Worm (Caenorhabditis elegans) whole organism, L4/young adult: ENCODE data around the gene pudl-1.
A peak's percentile ranks its signal among the peaks of the same experiment; 100 is the strongest.
"Not testable (repeated sequence)": the region's sequence is repeated elsewhere in the genome, so short reads cannot be mapped to it uniquely, and the experiment has no call there.

Experiments used
- W03F9.2 ChIP-seq: fragments of 150-350 bp; optimal IDR thresholded peaks from 2 replicates; lab custom pipeline; 2014; ENCODE audit warnings: missing biosample characterization, missing genetic modification characterization
- dao-5 ChIP-seq: sonication (generic microtip); optimal IDR thresholded peaks from 2 replicates; lab custom pipeline; 2016; ENCODE audit warnings: missing genotype, missing genetic modification characterization, moderate library complexity, missing compliant biosample characterization
- him-1 ChIP-seq: sonication (generic microtip); optimal IDR thresholded peaks from 2 replicates; lab custom pipeline; 2016; ENCODE audit warnings: missing genotype, missing genetic modification reagents, missing genetic modification characterization, missing compliant biosample characterization

The pudl-1 gene

DNA sequence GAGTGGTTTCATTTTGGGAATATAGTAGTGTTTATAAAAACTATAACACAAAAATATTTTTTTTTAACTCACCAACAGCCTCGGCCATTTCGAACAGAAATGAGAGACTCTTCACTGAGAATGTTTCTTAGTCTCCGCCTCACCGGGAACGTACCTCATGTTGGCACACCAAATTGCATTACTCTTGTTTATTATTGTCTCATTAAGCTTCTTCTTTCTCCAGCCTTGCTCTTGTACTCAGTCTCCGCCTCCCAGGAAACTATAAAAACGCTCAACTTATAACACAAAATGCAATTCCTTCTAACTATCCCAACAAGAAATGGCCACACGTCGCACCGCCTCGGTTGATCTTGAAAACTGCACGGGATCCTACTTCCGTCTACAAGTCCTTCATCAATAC, at the start of gene pudl-1, which contains the start of gene Y54G2A.48:
pudl-1 (plus strand) TSS at position 320 of the 400 bp plus-strand sequence.
Y54G2A.48 (minus strand) TSS at position 101 of the 400 bp plus-strand sequence.
- TF ChIP-seq him-1 = no peak
- TF ChIP-seq dao-5 (tag; lab: Kevin White, UChicago) = no peak
- no peak for TF ChIP-seq W03F9.2

DNA sequence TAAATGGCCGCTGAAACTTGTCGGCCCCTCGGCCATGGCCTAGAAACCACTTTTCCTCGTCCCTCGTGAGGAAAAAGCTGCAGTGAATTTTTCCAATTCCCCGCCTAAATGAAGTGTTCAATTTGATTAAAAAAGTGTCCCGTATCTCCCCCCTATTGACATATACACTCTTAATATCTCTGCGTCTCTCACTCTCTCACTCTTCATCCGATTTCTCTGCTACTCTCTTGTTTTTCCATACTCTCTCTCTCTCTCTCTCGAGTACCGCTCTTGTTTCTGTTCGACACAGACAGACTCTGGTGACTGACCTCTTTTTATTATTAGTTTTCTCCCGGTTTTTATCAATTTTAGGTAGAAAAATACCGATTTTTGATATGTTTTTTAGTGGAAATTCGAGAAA, 47.6 kb upstream of the pudl-1 start:
- TF ChIP-seq W03F9.2 = no peak
- TF ChIP-seq him-1 = no peak
- no peak for TF ChIP-seq dao-5 (tag; lab: Kevin White, UChicago)

DNA sequence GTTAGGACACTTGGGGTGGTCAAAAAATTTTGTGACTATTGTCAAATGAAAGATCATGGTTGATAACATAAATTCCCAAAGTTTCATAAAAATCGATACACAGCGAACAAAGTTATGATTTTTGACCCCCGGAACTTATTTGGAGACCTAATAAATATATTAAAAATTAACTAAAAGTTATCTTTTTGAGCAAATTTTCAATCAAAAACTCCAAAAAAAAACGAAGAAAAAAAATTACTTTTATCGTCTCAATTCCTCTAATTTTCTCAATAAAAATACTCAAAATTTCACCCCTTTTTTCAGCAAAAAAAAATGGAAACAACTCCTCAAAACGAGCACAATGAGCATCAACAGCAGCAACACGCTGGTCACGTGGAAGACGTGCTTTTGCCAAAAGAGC, 44.3 kb upstream of the pudl-1 start, which contains the start of gene atln-1:
atln-1 (plus strand) TSS at position 301 of the 400 bp plus-strand sequence.
- TF ChIP-seq dao-5 (tag; lab: Kevin White, UChicago); W03F9.2; him-1: not testable (repeated sequence)

DNA sequence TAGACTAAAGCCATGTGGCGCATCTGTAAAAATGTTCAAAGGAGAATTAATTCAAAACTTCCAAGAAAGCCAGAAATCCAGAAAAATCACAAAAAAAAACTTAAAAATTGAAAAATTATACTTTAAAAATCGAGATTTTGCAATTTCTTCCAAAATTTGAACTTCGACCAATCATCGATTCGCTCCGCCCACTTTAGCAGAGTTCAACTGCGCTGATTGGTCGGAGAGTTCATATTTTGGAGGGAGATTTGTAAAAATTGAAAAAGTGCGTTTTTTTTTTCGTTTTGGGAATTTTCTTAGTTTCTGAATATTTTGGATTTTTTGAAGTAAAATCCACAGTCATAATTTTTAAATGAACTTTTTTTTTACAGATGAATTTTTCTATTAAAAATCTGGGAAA, 38.8 kb upstream of the pudl-1 start:
- no peak for TF ChIP-seq W03F9.2
- no peak for TF ChIP-seq him-1
- no peak for TF ChIP-seq dao-5 (tag; lab: Kevin White, UChicago)

DNA sequence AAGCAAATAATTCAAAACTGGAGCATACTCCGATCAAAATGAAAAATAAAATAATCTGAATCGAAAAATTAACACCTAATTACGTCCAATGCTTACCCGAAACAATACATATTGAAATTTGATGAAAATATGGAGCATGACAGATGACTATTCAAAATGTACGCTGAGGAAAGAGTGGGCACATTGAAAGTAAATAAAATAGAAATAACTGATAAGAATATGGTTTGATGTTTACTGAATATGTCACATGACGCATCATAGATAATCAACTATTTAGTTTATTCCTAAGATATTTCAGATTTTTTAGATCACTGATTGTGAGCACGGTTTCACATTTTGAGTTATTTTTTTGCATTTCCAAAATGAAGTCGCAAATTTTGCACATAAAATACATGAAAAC, 34.4 kb upstream of the pudl-1 start, which contains the start of gene Y54G2A.52:
Y54G2A.52 (minus strand) TSS at position 348 of the 400 bp plus-strand sequence.
- TF ChIP-seq him-1 (no peak), W03F9.2 (no peak), dao-5 (tag; lab: Kevin White, UChicago) (no peak)

DNA sequence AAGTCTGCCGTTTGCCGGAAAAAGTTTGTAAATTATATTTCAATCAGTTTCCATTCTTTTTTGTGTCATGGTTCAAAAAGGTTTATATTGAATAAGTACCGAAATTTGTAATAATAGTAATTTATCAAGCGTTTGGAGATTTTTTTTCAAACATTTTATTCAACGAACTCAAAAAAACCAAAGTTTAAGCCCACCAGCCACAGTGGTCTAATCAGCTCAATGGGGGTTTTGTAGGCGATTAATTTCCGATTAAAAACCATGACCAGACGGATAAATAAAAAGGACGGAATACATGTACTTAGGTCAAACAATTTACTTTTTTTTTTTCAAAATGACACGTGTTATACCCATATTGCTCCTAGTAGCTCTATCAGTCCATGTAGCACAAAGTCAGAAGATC, 33.3 kb upstream of the pudl-1 start, which contains the start of gene Y54G2A.10:
Y54G2A.10 (plus strand) TSS at position 301 of the 400 bp plus-strand sequence.
- TF ChIP-seq W03F9.2 = no peak
- no peak for TF ChIP-seq him-1
- TF ChIP-seq dao-5 (tag; lab: Kevin White, UChicago) = no peak

DNA sequence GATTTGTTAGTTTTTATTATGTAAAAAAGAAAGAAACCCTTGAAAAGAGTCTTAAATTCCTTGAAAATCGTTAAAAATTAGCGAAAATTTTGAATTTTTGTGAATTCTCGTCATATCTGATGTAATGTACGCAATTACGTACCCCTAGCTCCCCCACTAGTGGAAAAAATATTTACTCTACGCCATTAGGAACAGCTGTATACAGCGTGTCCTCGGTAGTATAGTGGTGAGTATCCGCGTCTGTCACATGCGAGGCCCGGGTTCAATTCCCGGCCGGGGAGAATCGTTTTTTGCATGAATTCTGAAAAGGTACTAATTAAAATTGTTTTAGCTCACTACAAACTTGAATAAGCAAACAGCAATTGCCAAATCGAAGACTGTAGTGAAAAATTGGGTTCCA, 32.8 kb upstream of the pudl-1 start:
- no peak for TF ChIP-seq dao-5 (tag; lab: Kevin White, UChicago)
- TF ChIP-seq him-1 = no peak
- no peak for TF ChIP-seq W03F9.2

DNA sequence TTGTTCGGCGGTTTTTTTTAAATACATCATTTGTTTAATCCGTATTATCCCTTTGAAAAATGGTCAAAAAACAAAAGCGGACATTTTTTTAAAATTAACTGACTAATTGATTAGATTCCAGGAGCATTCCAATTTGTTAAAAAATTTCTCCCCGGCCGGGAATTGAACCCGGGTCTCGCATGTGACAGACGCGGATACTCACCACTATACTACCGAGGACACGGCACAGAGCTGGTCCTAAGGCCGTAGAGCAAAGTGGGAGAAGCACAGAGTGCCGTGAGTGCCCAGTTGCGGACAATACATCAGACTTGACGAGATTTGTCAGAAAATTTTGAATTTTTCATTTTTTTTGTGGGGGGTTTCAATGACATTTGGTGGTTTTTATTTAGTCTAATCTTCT, 31.7 kb upstream of the pudl-1 start:
- TF ChIP-seq W03F9.2 (peak; percentile 30), him-1 (no peak)

DNA sequence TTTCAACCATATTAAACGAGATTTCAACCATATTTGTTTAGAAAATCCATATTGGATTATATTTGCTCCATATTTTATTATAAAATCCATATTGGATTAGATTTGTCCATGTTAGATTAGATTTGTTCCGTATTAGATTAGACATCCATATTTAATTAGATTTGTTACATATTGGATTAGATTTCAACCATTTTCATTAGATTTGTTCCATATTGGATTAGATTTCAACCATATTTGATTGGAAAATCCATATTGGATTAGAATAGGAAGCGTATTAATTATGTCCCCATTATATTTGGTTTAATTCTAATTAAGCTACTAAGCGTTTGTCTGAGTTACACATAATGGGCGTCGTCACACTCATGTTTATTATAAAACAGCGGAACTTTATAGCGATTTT, 31.1 kb upstream of the pudl-1 start, which contains the start of gene Y54G2A.44:
Y54G2A.44 (plus strand) TSS at position 301 of the 400 bp plus-strand sequence.
- not testable (repeated sequence) for TF ChIP-seq W03F9.2; him-1; dao-5 (tag; lab: Kevin White, UChicago)

DNA sequence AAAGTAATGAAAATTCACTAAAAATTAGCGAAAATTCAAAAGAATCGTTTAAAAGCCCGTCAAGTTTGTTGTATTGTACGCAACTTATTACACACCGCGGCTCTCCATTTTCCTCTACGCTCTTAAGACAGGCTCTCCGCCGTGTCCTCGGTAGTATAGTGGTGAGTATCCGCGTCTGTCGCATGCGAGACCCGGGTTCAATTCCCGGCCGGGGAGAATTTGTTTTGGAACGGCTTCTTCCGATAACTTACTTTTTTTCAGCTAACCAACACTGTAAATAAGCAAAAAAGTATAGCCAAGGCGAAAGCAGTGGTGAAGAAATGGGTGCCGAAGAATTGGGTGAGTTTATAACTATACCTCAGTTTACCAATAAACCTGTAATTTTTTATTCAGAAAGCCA, 30.5 kb upstream of the pudl-1 start:
- TF ChIP-seq him-1 (no peak), W03F9.2 (no peak), dao-5 (tag; lab: Kevin White, UChicago) (no peak)

DNA sequence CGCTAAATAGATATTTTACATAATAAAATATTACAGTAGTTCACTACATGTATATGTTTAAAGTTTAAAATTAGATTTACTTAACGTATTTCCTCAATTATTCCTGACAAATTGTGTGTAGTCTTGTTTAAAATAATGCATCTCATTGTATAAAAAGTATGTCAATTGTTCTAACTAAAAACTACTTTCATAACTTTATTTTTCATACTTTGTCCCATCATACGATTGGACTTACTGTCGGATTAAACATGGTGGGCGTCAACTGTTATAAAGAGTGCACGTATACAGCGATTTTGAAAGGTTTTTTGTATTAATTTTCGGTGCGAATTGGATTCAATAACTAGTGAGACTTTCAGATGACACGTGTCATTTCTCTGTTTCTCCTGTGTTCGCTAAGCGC, 29.1 kb upstream of the pudl-1 start, which contains the start of gene Y54G2A.32:
Y54G2A.32 (plus strand) TSS at position 301 of the 400 bp plus-strand sequence.
- TF ChIP-seq him-1 (no peak), W03F9.2 (no peak), dao-5 (tag; lab: Kevin White, UChicago) (no peak)

DNA sequence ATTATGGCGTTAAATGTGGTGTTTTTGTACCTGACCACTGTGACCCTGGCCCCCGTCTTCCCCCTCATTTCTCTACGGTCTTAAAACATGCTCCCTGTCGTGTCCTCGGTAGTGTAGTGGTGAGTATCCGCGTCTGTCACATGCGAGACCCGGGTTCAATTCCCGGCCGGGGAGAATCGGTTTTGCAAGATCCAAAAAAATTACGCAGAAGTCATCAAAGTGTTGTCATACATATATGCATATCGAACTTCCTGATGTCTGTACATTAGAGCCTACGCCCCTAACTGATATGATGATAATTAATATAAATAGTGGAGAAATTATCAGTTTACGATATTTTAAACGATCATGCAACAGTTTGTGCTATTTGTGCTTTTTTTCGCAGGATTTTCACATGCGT, 27.2 kb upstream of the pudl-1 start, which contains the start of gene Y54G2A.45:
Y54G2A.45 (plus strand) TSS at position 333 of the 400 bp plus-strand sequence.
- TF ChIP-seq dao-5 (tag; lab: Kevin White, UChicago) (peak; percentile 65), him-1 (peak; percentile 1), W03F9.2 (peak; percentile 71)

DNA sequence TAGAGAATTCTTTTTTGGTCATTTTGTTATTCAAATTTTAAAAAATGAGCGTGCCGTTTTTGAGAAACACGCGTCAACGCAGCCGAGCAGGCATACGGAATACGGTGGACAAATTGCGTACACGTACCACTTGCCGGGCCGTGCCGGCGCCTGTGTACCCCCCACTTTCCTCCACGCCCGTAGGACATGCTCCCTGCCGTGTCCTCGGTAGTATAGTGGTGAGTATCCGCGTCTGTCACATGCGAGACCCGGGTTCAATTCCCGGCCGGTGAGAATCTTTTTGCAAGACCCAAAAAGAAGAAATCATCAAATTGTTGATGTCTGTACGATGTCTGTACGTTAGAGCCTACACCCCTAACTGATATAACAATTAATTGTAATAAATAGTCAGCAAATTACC, 24.6 kb upstream of the pudl-1 start:
- TF ChIP-seq W03F9.2 = no peak
- TF ChIP-seq dao-5 (tag; lab: Kevin White, UChicago) = no peak
- TF ChIP-seq him-1 = no peak

DNA sequence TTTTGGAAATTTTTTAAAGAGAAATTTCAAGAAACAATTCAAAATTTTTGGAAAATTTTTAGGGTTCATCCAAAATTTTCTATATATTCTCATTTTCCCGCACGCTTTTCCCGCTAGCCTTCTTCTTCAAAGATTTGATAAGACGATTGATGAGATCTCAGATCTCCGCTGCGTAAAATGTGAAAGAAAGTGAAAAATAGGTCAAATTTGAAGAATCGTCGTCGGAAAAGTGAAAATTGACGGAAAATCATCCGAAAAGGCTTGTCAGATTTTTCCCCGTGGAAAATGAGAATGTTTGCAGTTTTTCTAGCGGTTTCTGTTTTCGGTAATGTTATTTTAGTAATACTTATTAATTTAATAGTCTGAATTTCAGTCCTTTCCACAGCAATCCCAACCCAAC, 23.5 kb upstream of the pudl-1 start, which contains the start of gene Y54G2A.76:
Y54G2A.76 (plus strand) TSS at position 203 of the 400 bp plus-strand sequence.
- TF ChIP-seq W03F9.2 = no peak
- no peak for TF ChIP-seq dao-5 (tag; lab: Kevin White, UChicago)
- no peak for TF ChIP-seq him-1

DNA sequence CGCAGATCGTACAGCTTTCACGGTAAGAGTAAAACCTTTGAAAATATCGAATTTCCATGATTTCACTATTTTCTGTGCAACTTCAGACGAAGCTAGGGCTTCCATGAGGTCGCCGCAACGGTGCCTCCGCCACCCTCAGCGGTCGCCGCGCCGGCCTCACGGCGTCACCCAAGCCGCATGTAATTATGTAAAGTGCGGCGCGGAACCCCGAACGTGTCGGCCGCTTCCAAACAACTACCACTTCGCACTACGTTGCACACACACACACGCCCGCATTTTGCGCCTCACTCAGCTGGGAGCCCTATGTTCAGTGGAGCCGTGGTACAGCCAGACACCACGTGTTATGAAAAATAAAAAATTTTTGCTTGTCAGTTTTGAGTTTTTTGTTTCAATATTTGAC, 15.7 kb upstream of the pudl-1 start:
- TF ChIP-seq W03F9.2 (no peak), dao-5 (tag; lab: Kevin White, UChicago) (no peak), him-1 (no peak)

DNA sequence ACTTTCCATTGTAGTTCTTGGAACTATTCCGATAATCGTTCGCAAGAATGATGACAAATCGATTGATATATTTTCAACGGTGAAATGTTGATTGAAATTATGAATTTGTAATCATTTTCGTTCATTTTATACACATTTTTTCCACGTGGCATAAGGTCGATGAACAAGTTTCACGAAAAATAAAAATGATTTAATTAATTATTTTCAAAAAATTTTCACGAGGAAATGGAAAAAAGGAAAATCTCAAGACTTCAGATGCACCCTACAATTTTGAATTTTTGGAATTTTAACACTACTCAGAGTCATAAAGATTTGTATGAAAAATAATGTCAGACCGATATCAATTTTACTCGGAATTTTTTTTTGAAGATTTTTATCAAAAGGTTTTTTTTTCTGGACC, 13.1 kb upstream of the pudl-1 start, which contains the start of gene Y54G2A.13:
Y54G2A.13 (minus strand) TSS at position 101 of the 400 bp plus-strand sequence.
- no peak for TF ChIP-seq W03F9.2
- no peak for TF ChIP-seq him-1
- TF ChIP-seq dao-5 (tag; lab: Kevin White, UChicago) = no peak
